Worm (Caenorhabditis elegans): ENCODE data around the gene nhr-155.

DNA sequence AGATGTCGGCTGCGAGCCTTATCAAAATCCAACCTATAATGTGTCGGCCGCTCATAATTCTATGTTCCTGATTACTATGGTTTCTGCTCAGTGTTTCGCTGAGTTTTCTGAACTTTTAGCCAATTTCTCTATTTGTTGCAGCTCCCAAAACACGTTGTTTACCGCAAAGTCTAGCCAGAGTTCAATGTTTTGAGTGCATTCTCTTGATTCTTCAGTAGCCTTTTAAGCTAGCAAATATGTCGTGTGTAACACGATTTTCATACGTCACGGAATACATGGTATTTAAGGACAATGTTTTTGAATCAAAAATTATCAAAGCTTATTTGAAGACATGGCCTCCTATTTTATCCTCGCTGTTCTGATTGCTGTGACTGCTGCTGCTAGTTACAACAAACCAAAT lies 34.1 kb upstream of the nhr-155 start, which contains the start of gene srlf-19:
- TF ChIP-seq unc-55 (GFP tag; optimal IDR thresholded peaks at IDR 0.05) (no peak), lin-11 (tag; optimal IDR thresholded peaks at IDR 0.05) (no peak), ama-1 (optimal IDR thresholded peaks at IDR 0.05) (no peak)

Measured in whole organism, late embryonic.